Worm (Caenorhabditis elegans) whole organism, young adult: Measurements from ENCODE around the gene W06G6.2.

ENCODE experiments used
- F49E8.2 ChIP-seq: sonication (generic microtip); optimal IDR thresholded peaks from 3 replicates; lab custom pipeline; 2017; ENCODE audit warnings: missing genetic modification characterization, mild to moderate bottlenecking, missing compliant biosample characterization, antibody characterized with exemption, moderate library complexity; ENCODE audit not compliant: insufficient read depth
- T26A5.8 ChIP-seq: sonication (generic microtip); optimal IDR thresholded peaks from 2 replicates; lab custom pipeline; 2016; ENCODE audit warnings: missing genetic modification characterization, missing compliant biosample characterization
- ama-1 ChIP-seq, 3 experiments: fragments of 150-350 bp in 1 of 3; sonication (generic microtip) in 2 of 3; optimal IDR thresholded peaks; 2 replicates each; lab custom pipeline; 2014 to 2018; ENCODE audit warnings: missing biosample characterization in 2 of 3, missing genetic modification characterization in 2 of 3, missing genetic modification reagents in 2 of 3
- ceh-100 ChIP-seq: fragments of 200-800 bp; sonication (Bioruptor generic); IDR thresholded peaks from 2 replicates; pipeline ENCODE4 v1.3.6; 2022; ENCODE audit warnings: missing genetic modification reagents, missing genetic modification characterization, missing compliant biosample characterization
- dpl-1 ChIP-seq: fragments of 150-350 bp; optimal IDR thresholded peaks from 2 replicates; lab custom pipeline; 2014; ENCODE audit warnings: missing biosample characterization, missing genetic modification reagents, missing genetic modification characterization
- hlh-26 ChIP-seq: fragments of 200-800 bp; sonication (Bioruptor generic); conservative IDR thresholded peaks from 2 replicates; pipeline ENCODE4 v1.3.6; 2022; ENCODE audit warnings: missing genetic modification reagents, missing genetic modification characterization, missing compliant biosample characterization
- sea-2 ChIP-seq: fragments of 200-800 bp; sonication (Bioruptor generic); IDR thresholded peaks from 2 replicates; pipeline ENCODE4 v1.3.6; 2022; ENCODE audit warnings: missing genetic modification characterization, missing compliant biosample characterization

DNA sequence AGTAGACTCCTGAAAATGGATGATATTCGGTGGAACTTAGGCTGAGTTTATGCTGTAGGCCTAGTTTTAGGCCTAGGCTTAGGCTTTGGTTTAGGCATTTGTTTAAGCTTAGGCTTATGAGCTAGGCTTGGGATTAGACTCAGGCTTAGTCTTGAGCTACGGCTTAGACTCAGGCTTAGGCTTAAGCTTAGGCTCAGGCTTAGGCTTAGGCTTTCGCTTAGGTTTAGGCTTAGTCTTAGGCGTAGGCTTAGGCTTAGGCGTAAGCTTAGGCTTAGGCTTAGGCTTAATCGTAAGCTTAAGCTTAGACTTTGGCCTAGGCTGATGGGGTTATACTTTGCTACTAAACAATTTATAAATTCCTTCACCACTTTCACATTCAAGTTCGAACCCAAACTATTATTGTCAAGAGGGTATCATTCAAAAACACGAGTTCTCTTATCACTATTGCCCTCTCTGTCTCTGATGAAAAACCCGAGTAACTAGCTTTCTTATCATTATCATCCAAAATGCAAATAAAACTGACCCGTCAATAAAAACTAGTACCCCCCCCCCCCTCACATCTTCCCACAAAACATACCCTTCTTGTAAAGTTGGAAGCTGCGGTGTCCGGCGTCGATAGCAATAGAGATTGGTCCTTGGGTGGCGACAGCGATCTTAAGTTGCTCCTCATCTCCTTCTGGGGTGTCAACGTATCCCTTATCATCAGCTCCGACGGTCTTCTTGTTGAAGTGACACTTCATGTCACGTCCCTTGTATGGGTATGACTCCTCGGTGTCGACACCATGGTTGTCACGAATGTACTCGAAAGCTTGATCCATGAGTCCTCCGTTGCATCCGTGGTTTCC is 35.9 kb upstream of the W06G6.2 start:
- TF ChIP-seq ama-1 (optimal IDR thresholded peaks at IDR 0.05; lab: Kevin White, UChicago) = no peak
- no peak for TF ChIP-seq ama-1 (GFP tag; optimal IDR thresholded peaks at IDR 0.05; lab: Kevin White, UChicago)
- TF ChIP-seq sea-2 (GFP tag; lab: Robert Waterston, UW) = no peak
- no peak for TF ChIP-seq T26A5.8
- TF ChIP-seq F49E8.2 (tag; lab: Kevin White, UChicago) = no peak
- TF ChIP-seq ceh-100 (GFP tag; lab: Robert Waterston, UW) = no peak
- no peak for TF ChIP-seq dpl-1
- no peak for TF ChIP-seq hlh-26
